Worm (Caenorhabditis elegans): Measurements from ENCODE around the gene C34D4.2.

ce11 chrIV:7203696-7204095 is 49.2 kb downstream of the C34D4.2 start, which contains the start of gene R13A1.3:
- TF ChIP-seq unc-62 (GFP tag; optimal IDR thresholded peaks at IDR 0.05) = no peak
- no peak for TF ChIP-seq elt-3 (tag; optimal IDR thresholded peaks at IDR 0.05)
- TF ChIP-seq nhr-25 (tag; optimal IDR thresholded peaks at IDR 0.05) = no peak
- TF ChIP-seq nhr-21 (tag; optimal IDR thresholded peaks at IDR 0.05) = no peak

Data from whole organism, L2 larva.